Worm (Caenorhabditis elegans) whole organism, midembryonic: ENCODE data around the gene lpr-6.

ENCODE experiments used
- ztf-23 ChIP-seq: fragments of 200-800 bp; sonication (Bioruptor generic); IDR thresholded peaks from 2 replicates; pipeline ENCODE4 v1.3.6; 2022; ENCODE audit warnings: missing genetic modification reagents, missing genetic modification characterization, missing compliant biosample characterization
- ztf-29 ChIP-seq: fragments of 200-800 bp; sonication (Bioruptor generic); IDR thresholded peaks from 2 replicates; pipeline ENCODE4 v1.3.6; 2022; ENCODE audit warnings: missing genetic modification reagents, missing genetic modification characterization, missing compliant biosample characterization

ce11 chrX:11010565-11010964, 49.2 kb upstream of the lpr-6 start, which contains the start of gene F58A3.4:
- TF ChIP-seq ztf-29 (GFP tag; lab: Robert Waterston, UW): no peak
- TF ChIP-seq ztf-23 (GFP tag; lab: Robert Waterston, UW): no peak
